Worm (Caenorhabditis elegans) whole organism, L1 larva: ENCODE measurements around the gene Y55D9A.2.

ENCODE experiments used
- C04F5.9 ChIP-seq: sonication (generic microtip); optimal IDR thresholded peaks from 2 replicates; lab custom pipeline; 2016; ENCODE audit warnings: missing genetic modification characterization, missing compliant biosample characterization
- aly-2 ChIP-seq: fragments of 150-350 bp; optimal IDR thresholded peaks from 2 replicates; lab custom pipeline; 2014; ENCODE audit warnings: missing biosample characterization, missing genetic modification characterization
- egl-27 ChIP-seq, 2 experiments: fragments of 150-350 bp in 1 of 2; sonication (generic microtip); optimal IDR thresholded peaks; 3 replicates each; lab custom pipeline; 2017 to 2018; ENCODE audit warnings: missing biosample characterization in 2 of 2, missing genetic modification characterization in 2 of 2, missing genetic modification reagents in 2 of 2
- elt-3 ChIP-seq, 6 experiments: fragments of 150-350 bp in 1 of 6; sonication (generic microtip); optimal IDR thresholded peaks; 2 replicates each; lab custom pipeline; 2017 to 2018; ENCODE audit warnings: missing biosample characterization in 6 of 6, missing genetic modification characterization in 6 of 6, inconsistent platforms in 1 of 6
- fkh-10 ChIP-seq: sonication (generic microtip); optimal IDR thresholded peaks from 2 replicates; lab custom pipeline; 2017; ENCODE audit warnings: missing biosample characterization, missing genetic modification reagents, missing genetic modification characterization
- mdl-1 ChIP-seq, 2 experiments: fragments of 150-350 bp; optimal IDR thresholded peaks; 2 replicates each; lab custom pipeline; 2014 to 2017; ENCODE audit warnings: missing biosample characterization in 2 of 2, missing genetic modification characterization in 2 of 2, inconsistent platforms in 1 of 2
- mep-1 ChIP-seq: fragments of 150-350 bp; optimal IDR thresholded peaks from 2 replicates; lab custom pipeline; 2014; ENCODE audit warnings: missing biosample characterization, missing genetic modification characterization
- nhr-237 ChIP-seq: fragments of 150-350 bp; optimal IDR thresholded peaks from 2 replicates; lab custom pipeline; 2014; ENCODE audit warnings: missing biosample characterization, missing genetic modification characterization
- nhr-85 ChIP-seq: sonication (generic microtip); peaks from one replicate; lab custom pipeline; 2016; ENCODE audit warnings: missing genetic modification characterization, inconsistent platforms, missing compliant biosample characterization
- pqm-1 ChIP-seq: sonication (generic microtip); optimal IDR thresholded peaks from 3 replicates; lab custom pipeline; 2017; ENCODE audit warnings: missing biosample characterization, missing genetic modification characterization

DNA sequence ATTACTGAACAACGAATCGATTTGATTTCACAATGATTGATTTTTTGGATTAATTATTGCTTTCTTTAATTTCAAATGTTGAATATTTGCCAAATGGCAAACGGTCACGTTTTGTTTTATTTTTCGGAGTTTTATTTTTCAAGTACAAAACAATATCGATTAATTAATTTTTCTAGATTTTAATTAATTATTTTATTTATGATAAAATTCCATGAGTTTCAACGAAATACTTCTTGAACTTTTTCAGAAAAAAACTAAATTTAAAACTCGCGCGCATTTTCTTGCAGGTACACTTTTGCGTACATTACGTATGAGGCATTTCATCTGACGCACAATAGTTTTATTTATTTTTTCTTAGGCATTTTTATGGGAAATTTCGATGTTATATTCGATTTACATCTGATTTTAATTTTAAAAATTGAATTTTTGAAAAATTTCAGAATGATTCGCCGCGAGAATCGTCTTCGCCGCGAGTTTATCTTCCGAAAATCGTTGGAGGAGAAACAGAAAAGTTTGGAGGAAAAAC is 46.2 kb downstream of the Y55D9A.2 start, which contains the start of the genes ZK795.2 and ZK795.3:
- TF ChIP-seq nhr-237 (peak; percentile 5), egl-27 (tag; optimal IDR thresholded peaks at IDR 0.05; lab: Kevin White, UChicago) (no peak), mdl-1 (tag; optimal IDR thresholded peaks at IDR 0.05; lab: Kevin White, UChicago) (peak in 1 of 2 experiments; percentile 47), elt-3 (tag; optimal IDR thresholded peaks at IDR 0.05; lab: Kevin White, UChicago) (peak in 2 of 6 experiments; percentile 26 to 43), pqm-1 (no peak), mep-1 (tag; lab: Kevin White, UChicago) (peak; percentile 87), aly-2 (tag; lab: Kevin White, UChicago) (peak; percentile 55), nhr-85 (tag; lab: Kevin White, UChicago) (peak; percentile 84), fkh-10 (GFP tag; lab: Kevin White, UChicago) (no peak), C04F5.9 (tag; lab: Kevin White, UChicago) (no peak)
